Fruit fly (Drosophila melanogaster) whole organism, embryonic: Measurements from ENCODE around the gene sima.
A peak's percentile ranks its signal among the peaks of the same experiment; 100 is the strongest.

Source experiments
- CG10209 ChIP-seq: fragments of 200-800 bp; sonication (Bioruptor generic); optimal IDR thresholded peaks from 3 replicates; lab custom pipeline; 2017; ENCODE audit warnings: missing biosample characterization, mild to moderate bottlenecking, missing genetic modification characterization, missing genetic modification reagents
- CG1024 ChIP-seq: fragments of 200-800 bp; sonication (Bioruptor generic); IDR thresholded peaks from 2 replicates; pipeline ENCODE4 v1.3.6; 2022; ENCODE audit warnings: missing biosample characterization, missing genetic modification characterization
- CG10654 ChIP-seq: fragments of 200-800 bp; sonication (Bioruptor generic); optimal IDR thresholded peaks from 2 replicates; lab custom pipeline; 2016; ENCODE audit warnings: missing biosample characterization, missing genetic modification characterization
- CG11723 ChIP-seq: fragments of 200-800 bp; sonication (Bioruptor generic); optimal IDR thresholded peaks from 2 replicates; lab custom pipeline; 2017; ENCODE audit warnings: missing biosample characterization, mild to moderate bottlenecking, missing genetic modification characterization
- CG12104 ChIP-seq: fragments of 200-800 bp; sonication (Bioruptor generic); optimal IDR thresholded peaks from 3 replicates; lab custom pipeline; 2016; ENCODE audit warnings: missing biosample characterization, missing genetic modification characterization
- CG12236 ChIP-seq: fragments of 200-800 bp; sonication (Bioruptor generic); optimal IDR thresholded peaks from 2 replicates; lab custom pipeline; 2016; ENCODE audit warnings: missing biosample characterization, missing genetic modification characterization
- CG14441 ChIP-seq: fragments of 200-800 bp; sonication (Bioruptor generic); IDR thresholded peaks from 2 replicates; pipeline ENCODE4 v1.3.6; 2022; ENCODE audit warnings: missing biosample characterization, missing genetic modification characterization
- CG1603 ChIP-seq: fragments of 200-800 bp; sonication (Bioruptor generic); optimal IDR thresholded peaks from 2 replicates; lab custom pipeline; 2019; ENCODE audit warnings: missing biosample characterization, mild to moderate bottlenecking, missing genetic modification characterization, moderate library complexity
- CG17568 ChIP-seq: fragments of 200-800 bp; sonication (Bioruptor generic); optimal IDR thresholded peaks from 2 replicates; lab custom pipeline; 2018; ENCODE audit warnings: missing biosample characterization, mild to moderate bottlenecking, missing genetic modification characterization, moderate library complexity
- CG18619 ChIP-seq: fragments of 200-800 bp; sonication (Bioruptor generic); optimal IDR thresholded peaks from 3 replicates; lab custom pipeline; 2017; ENCODE audit warnings: missing biosample characterization, mild to moderate bottlenecking, missing genetic modification characterization
- CG2129 ChIP-seq: fragments of 200-800 bp; sonication (Bioruptor generic); IDR thresholded peaks from 2 replicates; pipeline ENCODE4 v1.3.6; 2022; ENCODE audit warnings: missing biosample characterization, missing genetic modification characterization; ENCODE audit not compliant: partially characterized antibody
- CG2202 ChIP-seq: fragments of 200-800 bp; sonication (Bioruptor generic); optimal IDR thresholded peaks from 2 replicates; lab custom pipeline; 2018; ENCODE audit warnings: missing biosample characterization, mild to moderate bottlenecking, missing genetic modification characterization
- CG4328 ChIP-seq: fragments of 200-800 bp; sonication (Bioruptor generic); optimal IDR thresholded peaks from 3 replicates; lab custom pipeline; 2017; ENCODE audit warnings: missing biosample characterization, missing genetic modification reagents, missing genetic modification characterization
- CG4404 ChIP-seq: fragments of 200-800 bp; sonication (Bioruptor generic); IDR thresholded peaks from 2 replicates; pipeline ENCODE4 v1.3.6; 2022; ENCODE audit warnings: missing biosample characterization, missing genetic modification characterization
- CG4707 ChIP-seq: fragments of 200-800 bp; sonication (Bioruptor generic); optimal IDR thresholded peaks from 2 replicates; lab custom pipeline; 2018; ENCODE audit warnings: missing biosample characterization, mild to moderate bottlenecking, missing genetic modification characterization, moderate library complexity
- CG6254 ChIP-seq: fragments of 200-800 bp; sonication (Bioruptor generic); optimal IDR thresholded peaks from 3 replicates; lab custom pipeline; 2017; ENCODE audit warnings: mild to moderate bottlenecking, missing biosample characterization, missing genetic modification reagents, missing genetic modification characterization
- CG7786 ChIP-seq: fragments of 200-800 bp; sonication (Bioruptor generic); optimal IDR thresholded peaks from 2 replicates; lab custom pipeline; 2016; ENCODE audit warnings: missing biosample characterization, missing genetic modification characterization
- CG7963 ChIP-seq: fragments of 200-800 bp; sonication (Bioruptor generic); IDR thresholded peaks from 3 replicates; pipeline ENCODE4 v1.3.6; 2022; ENCODE audit warnings: missing biosample characterization, missing genetic modification characterization; ENCODE audit not compliant: partially characterized antibody
- CG8281 ChIP-seq: fragments of 200-800 bp; sonication (Bioruptor generic); optimal IDR thresholded peaks from 2 replicates; lab custom pipeline; 2018; ENCODE audit warnings: missing biosample characterization, mild to moderate bottlenecking, missing genetic modification characterization, moderate library complexity
- D ChIP-seq, 2 experiments: fragments of 200-800 bp in 1 of 2; fragments of >200 bp in 1 of 2; sonication (Bioruptor generic) in 1 of 2; optimal IDR thresholded peaks; 2 replicates in 1 of 2; 3 replicates in 1 of 2; lab custom pipeline; 2017; ENCODE audit warnings: mild to moderate bottlenecking in 1 of 2, missing biosample characterization in 1 of 2, missing genetic modification characterization in 1 of 2, missing genetic modification reagents in 1 of 2
- Eip74EF ChIP-seq, 2 experiments: fragments of 200-800 bp in 1 of 2; fragments of >200 bp in 1 of 2; sonication (Bioruptor generic) in 1 of 2; optimal IDR thresholded peaks; 2 replicates each; lab custom pipeline; 2017 to 2019; ENCODE audit warnings: missing biosample characterization in 2 of 2, missing genetic modification characterization in 2 of 2, mild to moderate bottlenecking in 1 of 2, moderate library complexity in 1 of 2
- Fer3 ChIP-seq: fragments of 200-800 bp; sonication (Bioruptor generic); optimal IDR thresholded peaks from 2 replicates; lab custom pipeline; 2018; ENCODE audit warnings: missing biosample characterization, mild to moderate bottlenecking, missing genetic modification characterization, moderate library complexity
- Max ChIP-seq: fragments of 200-800 bp; sonication (Bioruptor generic); optimal IDR thresholded peaks from 2 replicates; lab custom pipeline; 2016; ENCODE audit warnings: missing biosample characterization, mild to moderate bottlenecking, missing genetic modification characterization
- NC2α ChIP-seq: fragments of 200-800 bp; sonication (Bioruptor generic); optimal IDR thresholded peaks from 2 replicates; lab custom pipeline; 2016; ENCODE audit warnings: missing biosample characterization, missing genetic modification characterization
- Opbp ChIP-seq: fragments of 200-800 bp; sonication (Bioruptor generic); IDR thresholded peaks from 3 replicates; pipeline ENCODE4 v1.3.6; 2022; ENCODE audit warnings: missing biosample characterization, missing genetic modification characterization; ENCODE audit not compliant: partially characterized antibody
- Side ChIP-seq: fragments of 200-800 bp; sonication (Bioruptor generic); optimal IDR thresholded peaks from 2 replicates; lab custom pipeline; 2016; ENCODE audit warnings: missing biosample characterization, missing genetic modification characterization
- Sry-β ChIP-seq: fragments of 200-800 bp; sonication (Bioruptor generic); optimal IDR thresholded peaks from 2 replicates; lab custom pipeline; 2018; ENCODE audit warnings: missing biosample characterization, mild to moderate bottlenecking, missing genetic modification characterization, moderate library complexity
- TFAM ChIP-seq: fragments of 200-800 bp; sonication (Bioruptor generic); optimal IDR thresholded peaks from 2 replicates; lab custom pipeline; 2017; ENCODE audit warnings: missing biosample characterization, missing genetic modification characterization, inconsistent platforms
- btn ChIP-seq: fragments of 200-800 bp; sonication (Bioruptor generic); optimal IDR thresholded peaks from 2 replicates; lab custom pipeline; 2016; ENCODE audit warnings: missing biosample characterization, missing genetic modification characterization
- cas ChIP-seq: fragments of 200-800 bp; sonication (Bioruptor generic); IDR thresholded peaks from 2 replicates; pipeline ENCODE4 v1.3.6; 2022; ENCODE audit warnings: missing biosample characterization, missing genetic modification characterization
- corto ChIP-seq: fragments of 200-800 bp; sonication (Bioruptor generic); optimal IDR thresholded peaks from 2 replicates; lab custom pipeline; 2016; ENCODE audit warnings: missing biosample characterization, mild to moderate bottlenecking, missing genetic modification characterization, moderate library complexity
- fu2 ChIP-seq: fragments of 200-800 bp; sonication (Bioruptor generic); optimal IDR thresholded peaks from 2 replicates; lab custom pipeline; 2016; ENCODE audit warnings: missing biosample characterization, missing genetic modification characterization
- gsb-n ChIP-seq: fragments of 200-800 bp; sonication (Bioruptor generic); optimal IDR thresholded peaks from 3 replicates; lab custom pipeline; 2018; ENCODE audit warnings: missing biosample characterization, mild to moderate bottlenecking, missing genetic modification characterization
- kah ChIP-seq: fragments of 200-800 bp; sonication (Bioruptor generic); optimal IDR thresholded peaks from 2 replicates; lab custom pipeline; 2018; ENCODE audit warnings: missing biosample characterization, mild to moderate bottlenecking, missing genetic modification characterization
- klu ChIP-seq: fragments of 200-800 bp; sonication (Bioruptor generic); IDR thresholded peaks from 2 replicates; pipeline ENCODE4 v1.3.6; 2022; ENCODE audit warnings: missing biosample characterization, missing genetic modification characterization
- lilli ChIP-seq: fragments of 200-800 bp; sonication (Bioruptor generic); optimal IDR thresholded peaks from 3 replicates; lab custom pipeline; 2016; ENCODE audit warnings: missing biosample characterization, missing genetic modification characterization
- mirr ChIP-seq: fragments of 200-800 bp; sonication (Bioruptor generic); optimal IDR thresholded peaks from 3 replicates; lab custom pipeline; 2018; ENCODE audit warnings: missing biosample characterization, mild to moderate bottlenecking, missing genetic modification characterization
- oc ChIP-seq: fragments of 200-800 bp; sonication (Bioruptor generic); optimal IDR thresholded peaks from 2 replicates; lab custom pipeline; 2018; ENCODE audit warnings: missing biosample characterization, mild to moderate bottlenecking, missing genetic modification characterization, moderate library complexity
- phol ChIP-seq: fragments of 200-800 bp; sonication (Bioruptor generic); optimal IDR thresholded peaks from 3 replicates; lab custom pipeline; 2018; ENCODE audit warnings: missing biosample characterization, mild to moderate bottlenecking, missing genetic modification characterization, moderate library complexity
- pros ChIP-seq: fragments of 200-800 bp; sonication (Bioruptor generic); optimal IDR thresholded peaks from 3 replicates; lab custom pipeline; 2019; ENCODE audit warnings: missing biosample characterization, mild to moderate bottlenecking, missing genetic modification characterization, moderate library complexity
- repo ChIP-seq: fragments of 200-800 bp; sonication (Bioruptor generic); optimal IDR thresholded peaks from 2 replicates; lab custom pipeline; 2016; ENCODE audit warnings: missing biosample characterization, missing genetic modification characterization
- sna ChIP-seq: fragments of 200-800 bp; sonication (Bioruptor generic); IDR thresholded peaks from 2 replicates; pipeline ENCODE4 v1.3.6; 2022; ENCODE audit warnings: missing biosample characterization, missing genetic modification characterization; ENCODE audit not compliant: partially characterized antibody
- sob ChIP-seq: fragments of 200-800 bp; sonication (Bioruptor generic); IDR thresholded peaks from 2 replicates; pipeline ENCODE4 v1.3.6; 2022; ENCODE audit warnings: missing biosample characterization, missing genetic modification characterization
- stwl ChIP-seq: fragments of 200-800 bp; sonication (Bioruptor generic); optimal IDR thresholded peaks from 3 replicates; lab custom pipeline; 2018; ENCODE audit warnings: missing biosample characterization, mild to moderate bottlenecking, missing genetic modification characterization, moderate library complexity
- unpg ChIP-seq: fragments of 200-800 bp; sonication (Bioruptor generic); optimal IDR thresholded peaks from 3 replicates; lab custom pipeline; 2018; ENCODE audit warnings: missing biosample characterization, mild to moderate bottlenecking, missing genetic modification characterization, moderate library complexity
- vfl ChIP-seq: fragments of 200-800 bp; sonication (Bioruptor generic); optimal IDR thresholded peaks from 2 replicates; lab custom pipeline; 2016; ENCODE audit warnings: missing biosample characterization, missing genetic modification characterization

sima gene

DNA sequence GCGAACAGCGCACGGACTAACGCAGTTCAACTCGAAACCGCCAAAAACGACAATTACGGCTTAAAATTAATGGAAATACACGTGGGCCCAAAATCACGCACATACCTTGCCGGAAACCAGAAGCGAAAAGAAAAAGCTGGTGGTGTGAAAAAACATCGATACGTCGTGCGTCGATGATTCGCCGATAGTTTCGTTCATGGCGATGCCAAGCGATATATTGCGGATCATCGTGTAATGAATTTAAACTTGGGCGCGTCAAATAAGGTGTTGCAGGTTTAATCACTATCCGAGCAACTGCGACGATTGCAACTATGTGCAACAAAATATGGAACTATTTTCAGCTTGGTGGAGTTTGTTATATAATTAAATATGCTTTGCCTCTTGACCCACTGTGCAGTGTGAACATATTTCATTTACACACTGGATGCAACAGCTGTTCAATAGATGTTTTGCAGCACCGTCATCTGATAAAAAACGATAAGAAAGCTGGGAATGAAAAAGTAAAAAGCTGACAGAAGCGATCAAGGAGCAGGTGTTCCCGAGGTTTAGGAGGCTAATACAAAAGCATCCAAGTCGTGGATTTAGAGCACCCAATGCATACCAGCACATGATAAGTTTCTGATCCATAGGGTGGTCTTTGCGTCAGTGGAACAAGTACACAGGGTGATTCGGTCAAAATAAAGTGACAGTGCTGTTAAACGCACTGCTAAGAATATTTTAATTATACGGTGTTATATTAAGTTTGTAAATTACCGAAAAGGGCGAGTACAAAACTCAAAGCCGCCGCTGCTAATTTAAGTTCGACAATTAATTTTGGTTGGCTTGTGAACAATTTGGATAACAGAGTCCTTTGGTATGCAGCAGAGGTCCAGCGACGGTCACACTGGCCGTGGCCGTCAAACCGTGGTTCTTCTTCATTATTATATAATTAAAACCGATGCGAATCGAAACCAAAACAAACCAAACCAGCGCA is 11.8 kb upstream of the sima start, which contains the start of the genes RpL32 and CG7943 (continued):
- TF ChIP-seq Eip74EF (GFP tag; optimal IDR thresholded peaks at IDR 0.05; lab: Kevin White, UChicago) (peak in 1 of 2 experiments; percentile 65), Side (GFP tag; lab: Kevin White, UChicago) (peak; percentile 97), CG7963 (peak; percentile 100), NC2α (GFP tag; lab: Kevin White, UChicago) (peak; percentile 74), stwl (tag; lab: Kevin White, UChicago) (peak; percentile 79), CG7786 (GFP tag; lab: Kevin White, UChicago) (peak; percentile 90), CG1603 (tag; lab: Kevin White, UChicago) (peak; percentile 96), CG2129 (GFP tag; lab: Robert Waterston, UW) (peak; percentile 100), D (optimal IDR thresholded peaks at IDR 0.05; lab: Kevin White, UChicago) (no peak), D (GFP tag; optimal IDR thresholded peaks at IDR 0.05; lab: Kevin White, UChicago) (peak; percentile 89), CG12104 (GFP tag; lab: Kevin White, UChicago) (peak; percentile 92), corto (GFP tag; lab: Kevin White, UChicago) (no peak), CG11723 (peak; percentile 87), gsb-n (peak; percentile 76), cas (GFP tag; lab: Robert Waterston, UW) (peak; percentile 92), sob (peak; percentile 97), CG4404 (GFP tag; lab: Robert Waterston, UW) (peak; percentile 93), oc (peak; percentile 81), fu2 (GFP tag; lab: Kevin White, UChicago) (peak; percentile 88), Sry-β (GFP tag; lab: Kevin White, UChicago) (peak; percentile 78), sna (GFP tag; lab: Robert Waterston, UW) (peak; percentile 100), kah (GFP tag; lab: Kevin White, UChicago) (peak; percentile 72), vfl (GFP tag; lab: Kevin White, UChicago) (peak; percentile 94), CG6254 (peak; percentile 100), Max (peak; percentile 97), btn (GFP tag; lab: Kevin White, UChicago) (peak; percentile 74), CG4707 (GFP tag; lab: Kevin White, UChicago) (peak; percentile 80), CG10209 (peak; percentile 90), CG17568 (GFP tag; lab: Kevin White, UChicago) (no peak), mirr (GFP tag; lab: Kevin White, UChicago) (peak; percentile 95), repo (GFP tag; lab: Kevin White, UChicago) (peak; percentile 96), klu (GFP tag; lab: Robert Waterston, UW) (peak; percentile 88), CG12236 (GFP tag; lab: Kevin White, UChicago) (peak; percentile 87), CG10654 (peak; percentile 95), CG4328 (GFP tag; lab: Kevin White, UChicago) (peak; percentile 94), pros (GFP tag; lab: Kevin White, UChicago) (peak; percentile 54), CG2202 (tag; lab: Kevin White, UChicago) (peak; percentile 76), phol (tag; lab: Kevin White, UChicago) (peak; percentile 96), lilli (GFP tag; lab: Kevin White, UChicago) (peak; percentile 93), Fer3 (tag; lab: Kevin White, UChicago) (peak; percentile 95), CG18619 (GFP tag; lab: Kevin White, UChicago) (peak; percentile 94), Opbp (GFP tag; lab: Robert Waterston, UW) (peak; percentile 100), CG1024 (GFP tag; lab: Robert Waterston, UW) (peak; percentile 80), unpg (GFP tag; lab: Kevin White, UChicago) (peak; percentile 91), CG8281 (tag; lab: Kevin White, UChicago) (peak; percentile 60), CG14441 (GFP tag; lab: Robert Waterston, UW) (peak; percentile 92), TFAM (GFP tag; lab: Kevin White, UChicago) (peak; percentile 85)
